Fruit fly (Drosophila melanogaster) whole organism, embryonic: ENCODE results near the gene usp.

Experiments
- BtbVII ChIP-seq: fragments of 200-800 bp; sonication (Bioruptor generic); optimal IDR thresholded peaks from 3 replicates; lab custom pipeline; 2017; ENCODE audit warnings: missing biosample characterization, mild to moderate bottlenecking, missing genetic modification characterization
- C15 ChIP-seq: fragments of 200-800 bp; sonication (Bioruptor generic); IDR thresholded peaks from 3 replicates; pipeline ENCODE4 v1.3.6; 2022; ENCODE audit warnings: missing biosample characterization, missing genetic modification characterization
- CG10321 ChIP-seq: fragments of 200-800 bp; sonication (Bioruptor generic); IDR thresholded peaks from 2 replicates; pipeline ENCODE4 v1.3.6; 2022; ENCODE audit warnings: missing biosample characterization, missing genetic modification characterization
- CG10565 ChIP-seq: fragments of 200-800 bp; sonication (Bioruptor generic); optimal IDR thresholded peaks from 3 replicates; lab custom pipeline; 2016; ENCODE audit warnings: missing biosample characterization, mild to moderate bottlenecking, missing genetic modification characterization
- CG11093 ChIP-seq: fragments of 200-800 bp; sonication (Bioruptor generic); IDR thresholded peaks from 3 replicates; pipeline ENCODE4 v1.3.6; 2022; ENCODE audit warnings: missing biosample characterization, missing genetic modification characterization
- CG11456 ChIP-seq: fragments of 200-800 bp; sonication (Bioruptor generic); IDR thresholded peaks from 3 replicates; pipeline ENCODE4 v1.3.6; 2022; ENCODE audit warnings: missing biosample characterization, missing genetic modification characterization
- CG11723 ChIP-seq: fragments of 200-800 bp; sonication (Bioruptor generic); optimal IDR thresholded peaks from 2 replicates; lab custom pipeline; 2017; ENCODE audit warnings: missing biosample characterization, mild to moderate bottlenecking, missing genetic modification characterization
- CG12155 ChIP-seq: fragments of 200-800 bp; sonication (Bioruptor generic); optimal IDR thresholded peaks from 3 replicates; lab custom pipeline; 2016; ENCODE audit warnings: missing biosample characterization, missing genetic modification characterization
- CG12659 ChIP-seq: fragments of 200-800 bp; sonication (Bioruptor generic); optimal IDR thresholded peaks from 3 replicates; lab custom pipeline; 2017; ENCODE audit warnings: mild to moderate bottlenecking, missing biosample characterization, missing genetic modification reagents, missing genetic modification characterization
- CG14050 ChIP-seq: fragments of 200-800 bp; sonication (Bioruptor generic); IDR thresholded peaks from 3 replicates; pipeline ENCODE4 v1.3.6; 2022; ENCODE audit warnings: missing biosample characterization, missing genetic modification characterization
- CG14860 ChIP-seq: fragments of 200-800 bp; sonication (Bioruptor generic); IDR thresholded peaks from 3 replicates; pipeline ENCODE4 v1.3.6; 2022; ENCODE audit warnings: missing biosample characterization, missing genetic modification characterization; ENCODE audit not compliant: partially characterized antibody
- CG1647 ChIP-seq: fragments of 200-800 bp; sonication (Bioruptor generic); optimal IDR thresholded peaks from 3 replicates; lab custom pipeline; 2016; ENCODE audit warnings: missing biosample characterization, missing genetic modification characterization
- CG17328 ChIP-seq: fragments of 200-800 bp; sonication (Bioruptor generic); IDR thresholded peaks from 2 replicates; pipeline ENCODE4 v1.3.6; 2022; ENCODE audit warnings: missing biosample characterization, missing genetic modification characterization
- CG3065 ChIP-seq: fragments of 200-800 bp; sonication (Bioruptor generic); optimal IDR thresholded peaks from 2 replicates; lab custom pipeline; 2016; ENCODE audit warnings: missing biosample characterization, missing genetic modification characterization
- CG3281 ChIP-seq: fragments of 200-800 bp; sonication (Bioruptor generic); optimal IDR thresholded peaks from 3 replicates; lab custom pipeline; 2017; ENCODE audit warnings: missing biosample characterization, mild to moderate bottlenecking, missing genetic modification characterization
- CG3407 ChIP-seq: fragments of 200-800 bp; sonication (Bioruptor generic); optimal IDR thresholded peaks from 2 replicates; lab custom pipeline; 2018; ENCODE audit warnings: missing biosample characterization, mild to moderate bottlenecking, missing genetic modification characterization
- CG4854 ChIP-seq: fragments of 200-800 bp; sonication (Bioruptor generic); optimal IDR thresholded peaks from 2 replicates; lab custom pipeline; 2016; ENCODE audit warnings: missing biosample characterization, missing genetic modification characterization, inconsistent platforms
- CG6689 ChIP-seq: fragments of 200-800 bp; sonication (Bioruptor generic); IDR thresholded peaks from 2 replicates; pipeline ENCODE4 v1.3.6; 2022; ENCODE audit warnings: missing biosample characterization, missing genetic modification characterization
- CG8089 ChIP-seq: fragments of 200-800 bp; sonication (Bioruptor generic); optimal IDR thresholded peaks from 3 replicates; lab custom pipeline; 2016; ENCODE audit warnings: missing biosample characterization, missing genetic modification characterization
- CG9437 ChIP-seq: fragments of 200-800 bp; sonication (Bioruptor generic); optimal IDR thresholded peaks from 2 replicates; lab custom pipeline; 2018; ENCODE audit warnings: missing biosample characterization, mild to moderate bottlenecking, missing genetic modification characterization
- HmgD ChIP-seq: fragments of 200-800 bp; sonication (Bioruptor generic); optimal IDR thresholded peaks from 3 replicates; lab custom pipeline; 2016; ENCODE audit warnings: missing biosample characterization, missing genetic modification characterization
- Mad ChIP-seq: fragments of 200-800 bp; sonication (Bioruptor generic); optimal IDR thresholded peaks from 2 replicates; lab custom pipeline; 2016; ENCODE audit warnings: missing biosample characterization, missing genetic modification characterization
- Myb ChIP-seq: fragments of 200-800 bp; sonication (Bioruptor generic); optimal IDR thresholded peaks from 2 replicates; lab custom pipeline; 2016; ENCODE audit warnings: missing biosample characterization, missing genetic modification characterization
- NC2β ChIP-seq: fragments of 200-800 bp; sonication (Bioruptor generic); optimal IDR thresholded peaks from 2 replicates; lab custom pipeline; 2016; ENCODE audit warnings: missing biosample characterization, missing genetic modification characterization
- Scr ChIP-seq: fragments of 200-800 bp; sonication (Bioruptor generic); IDR thresholded peaks from 2 replicates; pipeline ENCODE4 v1.3.6; 2022; ENCODE audit warnings: missing biosample characterization, missing genetic modification characterization; ENCODE audit not compliant: partially characterized antibody
- Sox102F ChIP-seq: fragments of 200-800 bp; sonication (Bioruptor generic); optimal IDR thresholded peaks from 2 replicates; lab custom pipeline; 2018; ENCODE audit warnings: missing biosample characterization, mild to moderate bottlenecking, missing genetic modification characterization, moderate library complexity
- Ssrp ChIP-seq: fragments of 200-800 bp; sonication (Bioruptor generic); optimal IDR thresholded peaks from 2 replicates; lab custom pipeline; 2018; ENCODE audit warnings: missing biosample characterization, mild to moderate bottlenecking, missing genetic modification characterization, moderate library complexity
- TFAM ChIP-seq: fragments of 200-800 bp; sonication (Bioruptor generic); optimal IDR thresholded peaks from 2 replicates; lab custom pipeline; 2017; ENCODE audit warnings: missing biosample characterization, missing genetic modification characterization, inconsistent platforms
- ab ChIP-seq: fragments of 200-800 bp; sonication (Bioruptor generic); optimal IDR thresholded peaks from 2 replicates; lab custom pipeline; 2016; ENCODE audit warnings: missing biosample characterization, missing genetic modification characterization
- ac ChIP-seq: fragments of 200-800 bp; sonication (Bioruptor generic); optimal IDR thresholded peaks from 3 replicates; lab custom pipeline; 2017; ENCODE audit warnings: missing biosample characterization, mild to moderate bottlenecking, missing genetic modification characterization
- caup ChIP-seq: fragments of 200-800 bp; sonication (Bioruptor generic); optimal IDR thresholded peaks from 3 replicates; lab custom pipeline; 2017; ENCODE audit warnings: missing biosample characterization, mild to moderate bottlenecking, missing genetic modification characterization, moderate library complexity; ENCODE audit not compliant: severe bottlenecking
- disco-r ChIP-seq: fragments of 200-800 bp; sonication (Bioruptor generic); optimal IDR thresholded peaks from 2 replicates; lab custom pipeline; 2016; ENCODE audit warnings: missing biosample characterization, missing genetic modification characterization
- dysf ChIP-seq: fragments of 200-800 bp; sonication (Bioruptor generic); IDR thresholded peaks from 3 replicates; pipeline ENCODE4 v1.3.6; 2022; ENCODE audit warnings: missing biosample characterization, missing genetic modification characterization
- grn ChIP-seq: fragments of 200-800 bp; sonication (Bioruptor generic); optimal IDR thresholded peaks from 3 replicates; lab custom pipeline; 2017; ENCODE audit warnings: missing biosample characterization, missing genetic modification characterization
- ham ChIP-seq: fragments of 200-800 bp; sonication (Bioruptor generic); IDR thresholded peaks from 2 replicates; pipeline ENCODE4 v1.3.6; 2022; ENCODE audit warnings: missing biosample characterization, missing genetic modification characterization
- hkb ChIP-seq, 2 experiments: fragments of 200-800 bp in 1 of 2; fragments of >200 bp in 1 of 2; sonication (Bioruptor generic) in 1 of 2; IDR thresholded peaks in 1 of 2; optimal IDR thresholded peaks in 1 of 2; 2 replicates each; pipeline versions ENCODE4 v1.3.6 to Lab custom; 2017 to 2022; ENCODE audit warnings: missing biosample characterization in 1 of 2, missing genetic modification characterization in 1 of 2
- jing ChIP-seq: fragments of 200-800 bp; sonication (Bioruptor generic); optimal IDR thresholded peaks from 2 replicates; lab custom pipeline; 2018; ENCODE audit warnings: missing biosample characterization, mild to moderate bottlenecking, missing genetic modification characterization
- lbe ChIP-seq: fragments of 200-800 bp; sonication (Bioruptor generic); optimal IDR thresholded peaks from 2 replicates; lab custom pipeline; 2016; ENCODE audit warnings: missing biosample characterization, mild to moderate bottlenecking, missing genetic modification characterization
- oc ChIP-seq: fragments of 200-800 bp; sonication (Bioruptor generic); optimal IDR thresholded peaks from 2 replicates; lab custom pipeline; 2018; ENCODE audit warnings: missing biosample characterization, mild to moderate bottlenecking, missing genetic modification characterization, moderate library complexity
- onecut ChIP-seq: fragments of 200-800 bp; sonication (Bioruptor generic); IDR thresholded peaks from 2 replicates; pipeline ENCODE4 v1.3.6; 2022; ENCODE audit warnings: missing biosample characterization, missing genetic modification characterization
- org-1 ChIP-seq: fragments of 200-800 bp; sonication (Bioruptor generic); optimal IDR thresholded peaks from 2 replicates; lab custom pipeline; 2017; ENCODE audit warnings: missing biosample characterization, missing genetic modification characterization
- otp ChIP-seq: fragments of 200-800 bp; sonication (Bioruptor generic); IDR thresholded peaks from 3 replicates; pipeline ENCODE4, ENCODE4 v1.3.6; 2022; ENCODE audit warnings: missing biosample characterization, missing genetic modification characterization
- pum ChIP-seq: fragments of 200-800 bp; sonication (Bioruptor generic); optimal IDR thresholded peaks from 2 replicates; lab custom pipeline; 2016; ENCODE audit warnings: missing biosample characterization, missing genetic modification characterization
- sc ChIP-seq, 3 experiments: fragments of >200 bp in 2 of 3; fragments of 200-800 bp in 1 of 3; sonication (Bioruptor generic) in 1 of 3; optimal IDR thresholded peaks; 2 replicates in 2 of 3; 3 replicates in 1 of 3; lab custom pipeline; 2017; ENCODE audit warnings: mild to moderate bottlenecking in 1 of 3, missing biosample characterization in 1 of 3, missing genetic modification characterization in 1 of 3, missing genetic modification reagents in 1 of 3
- sd ChIP-seq: fragments of 200-800 bp; sonication (Bioruptor generic); optimal IDR thresholded peaks from 3 replicates; lab custom pipeline; 2018; ENCODE audit warnings: missing biosample characterization, mild to moderate bottlenecking, missing genetic modification characterization, moderate library complexity
- slou ChIP-seq: fragments of 200-800 bp; sonication (Bioruptor generic); optimal IDR thresholded peaks from 3 replicates; lab custom pipeline; 2016; ENCODE audit warnings: missing biosample characterization, missing genetic modification characterization
- tna ChIP-seq: fragments of 200-800 bp; sonication (Bioruptor generic); IDR thresholded peaks from 2 replicates; pipeline ENCODE4 v1.3.6; 2022; ENCODE audit warnings: missing biosample characterization, missing genetic modification characterization; ENCODE audit not compliant: partially characterized antibody
- z ChIP-seq: fragments of 200-800 bp; sonication (Bioruptor generic); IDR thresholded peaks from 3 replicates; pipeline ENCODE4 v1.3.6; 2022; ENCODE audit warnings: missing biosample characterization, missing genetic modification characterization
- zf30C ChIP-seq: fragments of 200-800 bp; sonication (Bioruptor generic); optimal IDR thresholded peaks from 3 replicates; lab custom pipeline; 2018; ENCODE audit warnings: missing biosample characterization, mild to moderate bottlenecking, missing genetic modification characterization

Gene usp

dm6 chrX:2083678-2084162 lies 41.6 kb upstream of the usp start (continued):
- TF ChIP-seq org-1 (GFP tag; lab: Kevin White, UChicago) = peak; percentile 85
- no peak for TF ChIP-seq grn
- peak; percentile 83 for TF ChIP-seq CG11456
- TF ChIP-seq slou (GFP tag; lab: Kevin White, UChicago) = peak; percentile 22
- peak; percentile 85 for TF ChIP-seq lbe
- peak; percentile 60 for TF ChIP-seq HmgD (GFP tag; lab: Kevin White, UChicago)
- TF ChIP-seq otp (GFP tag; lab: Robert Waterston, UW) = peak; percentile 66; the same call in 1 of the 3 replicates
- TF ChIP-seq Myb (GFP tag; lab: Kevin White, UChicago) = peak; percentile 68
- TF ChIP-seq Ssrp (tag; lab: Kevin White, UChicago) = peak; percentile 75
- TF ChIP-seq CG3407 (GFP tag; lab: Kevin White, UChicago) = peak; percentile 75
- TF ChIP-seq zf30C (GFP tag; lab: Kevin White, UChicago) = no peak
- TF ChIP-seq dysf (GFP tag; lab: Robert Waterston, UW) = peak; percentile 89
- TF ChIP-seq CG11723 (GFP tag; lab: Kevin White, UChicago) = peak; percentile 74
- TF ChIP-seq oc (tag; lab: Kevin White, UChicago) = peak; percentile 84
- TF ChIP-seq C15 (GFP tag; lab: Robert Waterston, UW) = peak; percentile 57; the same call in 1 of the 3 replicates
- TF ChIP-seq CG1647 (GFP tag; lab: Kevin White, UChicago) = peak; percentile 66
- TF ChIP-seq disco-r = peak; percentile 67
- TF ChIP-seq CG8089 (GFP tag; lab: Kevin White, UChicago) = peak; percentile 85
- TF ChIP-seq jing = peak; percentile 72
- TF ChIP-seq CG6689 (GFP tag; lab: Robert Waterston, UW) = peak; percentile 82
- 0 out of 3 replicates have a peak, but pooled peaks have one; percentile 15 for TF ChIP-seq z (GFP tag; lab: Robert Waterston, UW)
- TF ChIP-seq sd (tag; lab: Kevin White, UChicago) = peak; percentile 53
- peak; percentile 71 for TF ChIP-seq onecut (GFP tag; lab: Robert Waterston, UW)
- peak; percentile 74 for TF ChIP-seq CG11093
- TF ChIP-seq tna (GFP tag; lab: Robert Waterston, UW) = 0 out of 2 replicates have a peak, but pooled peaks have one; percentile 27
- peak; percentile 63 for TF ChIP-seq CG12155
- TF ChIP-seq CG10321 (GFP tag; lab: Robert Waterston, UW) = peak; percentile 34; the same call in 1 of the 2 replicates
- TF ChIP-seq pum (GFP tag; lab: Kevin White, UChicago) = peak; percentile 82
- no peak for TF ChIP-seq sc (optimal IDR thresholded peaks at IDR 0.05; lab: Kevin White, UChicago)
- peak; percentile 57 for TF ChIP-seq sc (GFP tag; optimal IDR thresholded peaks at IDR 0.05; lab: Kevin White, UChicago)
- no peak for TF ChIP-seq TFAM (GFP tag; lab: Kevin White, UChicago)
- TF ChIP-seq CG9437 = peak; percentile 71
- peak; percentile 87 for TF ChIP-seq Sox102F (GFP tag; lab: Kevin White, UChicago)
- peak; percentile 75 for TF ChIP-seq CG14050 (GFP tag; lab: Robert Waterston, UW)
- TF ChIP-seq CG10565 (GFP tag; lab: Kevin White, UChicago) = no peak
- no peak for TF ChIP-seq CG14860
- peak; percentile 77 for TF ChIP-seq NC2β
- peak; percentile 65 for TF ChIP-seq caup (GFP tag; lab: Kevin White, UChicago)
- TF ChIP-seq ham = peak; percentile 46; the same call in 1 of the 2 replicates
- TF ChIP-seq hkb (optimal IDR thresholded peaks at IDR 0.05; lab: Kevin White, UChicago) = no peak
- peak; percentile 91 for TF ChIP-seq hkb (GFP tag; IDR thresholded peaks at IDR 0.05; lab: Robert Waterston, UW)
- peak; percentile 87 for TF ChIP-seq CG17328 (GFP tag; lab: Robert Waterston, UW)
- TF ChIP-seq CG3281 (GFP tag; lab: Kevin White, UChicago) = peak; percentile 54
- peak; percentile 52 for TF ChIP-seq CG4854 (GFP tag; lab: Kevin White, UChicago)
- peak; percentile 70 for TF ChIP-seq ac (GFP tag; lab: Kevin White, UChicago)
- peak; percentile 55 for TF ChIP-seq BtbVII
- TF ChIP-seq ab (GFP tag; lab: Kevin White, UChicago) = peak; percentile 45
- peak; percentile 62 for TF ChIP-seq CG3065 (GFP tag; lab: Kevin White, UChicago)
- TF ChIP-seq CG12659 (GFP tag; lab: Kevin White, UChicago) = peak; percentile 82
- TF ChIP-seq Mad (GFP tag; lab: Kevin White, UChicago) = peak; percentile 65
- TF ChIP-seq Scr = peak; percentile 16; the same call in 1 of the 2 replicates
